Fruit fly (Drosophila melanogaster): Measurements from ENCODE around the gene CG7573.

CG7573 gene

dm6 chr3L:11285572-11286276 lies 25.8 kb upstream of the CG7573 start:
- TF ChIP-seq CG17801 (GFP tag; optimal IDR thresholded peaks at IDR 0.05; ENCODE audit: partially characterized antibody): no peak

DNA sequence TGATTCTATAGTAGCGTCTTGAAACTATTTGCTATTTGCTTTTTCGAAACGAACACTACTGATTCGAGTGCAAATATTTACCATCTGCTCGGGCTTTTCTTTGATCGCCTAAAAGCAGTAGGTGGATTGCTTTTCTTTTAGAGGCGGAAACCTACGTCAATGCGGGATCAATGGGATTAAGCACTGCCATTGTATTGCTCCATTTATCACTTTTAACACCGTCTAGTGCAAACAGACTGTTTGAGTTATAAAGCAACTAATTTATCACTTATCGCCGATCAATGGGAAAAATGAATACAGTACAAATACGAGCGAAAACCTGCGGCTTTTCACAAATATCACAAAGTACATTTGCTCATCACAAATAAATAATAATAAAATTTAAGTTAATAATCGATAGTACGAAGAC lies 24.9 kb upstream of the CG7573 start:
- no peak for TF ChIP-seq CG17801 (GFP tag; optimal IDR thresholded peaks at IDR 0.05; ENCODE audit: partially characterized antibody)

DNA sequence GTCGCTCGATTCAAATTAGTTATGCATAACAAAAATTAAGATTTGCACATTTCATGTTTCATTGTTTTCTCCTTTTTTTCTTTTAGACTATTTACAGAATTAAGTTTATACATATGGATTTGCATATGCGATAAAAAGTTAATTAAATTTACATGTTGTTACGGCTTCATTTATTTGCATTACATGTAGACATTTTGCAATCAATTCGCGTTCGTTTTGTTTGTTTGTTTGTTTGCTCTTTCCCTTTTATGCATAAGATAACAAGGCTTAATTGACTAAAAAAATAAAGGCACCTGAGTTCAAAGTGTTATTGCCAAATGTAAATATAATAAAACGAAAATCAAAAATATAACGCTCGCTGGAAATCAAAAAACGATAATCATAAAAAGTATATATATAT lies 23.6 kb upstream of the CG7573 start:
- TF ChIP-seq CG17801 (GFP tag; optimal IDR thresholded peaks at IDR 0.05; ENCODE audit: partially characterized antibody): no peak

DNA sequence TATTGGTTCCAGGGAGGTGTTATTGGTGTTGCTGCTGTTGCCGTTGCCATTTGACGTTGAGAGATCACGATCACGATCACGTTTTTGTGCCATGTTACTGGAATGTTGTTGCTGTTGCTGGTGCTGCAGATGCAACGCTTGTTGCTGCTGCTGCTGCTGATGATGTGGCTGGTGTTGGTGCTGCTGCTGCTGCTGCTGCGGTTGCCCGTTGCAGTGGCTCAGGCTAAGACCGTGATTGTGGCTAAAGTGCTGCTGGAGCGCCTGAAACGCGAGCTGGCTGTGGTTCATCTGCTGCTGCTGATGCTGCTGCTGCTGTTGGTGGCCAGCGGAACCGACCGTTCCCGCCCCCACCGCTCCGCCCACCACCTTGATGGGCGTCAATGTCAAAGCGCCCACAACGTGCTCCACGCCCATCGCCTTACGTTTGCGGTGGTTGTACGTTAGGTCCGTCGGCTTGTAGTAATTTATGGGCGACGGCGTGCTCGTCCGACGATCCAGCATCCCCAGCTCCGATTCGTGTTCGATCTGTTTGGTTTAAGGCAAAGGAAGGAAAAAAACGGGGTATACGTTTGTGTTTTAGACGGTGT lies 22.3 kb upstream of the CG7573 start:
- no peak for TF ChIP-seq CG17801 (GFP tag; optimal IDR thresholded peaks at IDR 0.05; ENCODE audit: partially characterized antibody)

DNA sequence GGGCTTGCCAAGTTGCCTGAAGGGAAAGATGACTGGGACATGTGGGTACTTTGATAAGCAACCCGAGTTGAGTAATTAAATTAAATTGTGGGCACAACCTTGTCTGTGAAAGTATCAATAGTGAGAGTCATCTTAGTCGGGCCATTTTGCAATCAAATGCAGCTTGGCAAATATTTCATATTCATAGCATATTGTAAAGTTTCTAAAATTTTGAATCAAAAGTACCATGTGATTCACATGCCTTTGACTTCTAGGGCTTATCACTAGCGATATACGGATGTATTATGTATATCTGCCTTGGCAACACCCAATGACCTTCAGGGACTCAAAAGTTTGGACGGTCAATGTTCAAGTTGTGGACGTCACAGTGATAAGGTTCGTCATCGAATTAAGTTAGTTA lies 21.3 kb upstream of the CG7573 start:
- no peak for TF ChIP-seq CG17801 (GFP tag; optimal IDR thresholded peaks at IDR 0.05; ENCODE audit: partially characterized antibody)

- no peak for TF ChIP-seq CG17801 (GFP tag; optimal IDR thresholded peaks at IDR 0.05; ENCODE audit: partially characterized antibody)
Observed at dm6 chr3L:11290796-11291195, 20.8 kb upstream of the CG7573 start.

dm6 chr3L:11291298-11292167 lies 20.0 kb upstream of the CG7573 start:
- no peak for TF ChIP-seq CG17801 (GFP tag; optimal IDR thresholded peaks at IDR 0.05; ENCODE audit: partially characterized antibody)

DNA sequence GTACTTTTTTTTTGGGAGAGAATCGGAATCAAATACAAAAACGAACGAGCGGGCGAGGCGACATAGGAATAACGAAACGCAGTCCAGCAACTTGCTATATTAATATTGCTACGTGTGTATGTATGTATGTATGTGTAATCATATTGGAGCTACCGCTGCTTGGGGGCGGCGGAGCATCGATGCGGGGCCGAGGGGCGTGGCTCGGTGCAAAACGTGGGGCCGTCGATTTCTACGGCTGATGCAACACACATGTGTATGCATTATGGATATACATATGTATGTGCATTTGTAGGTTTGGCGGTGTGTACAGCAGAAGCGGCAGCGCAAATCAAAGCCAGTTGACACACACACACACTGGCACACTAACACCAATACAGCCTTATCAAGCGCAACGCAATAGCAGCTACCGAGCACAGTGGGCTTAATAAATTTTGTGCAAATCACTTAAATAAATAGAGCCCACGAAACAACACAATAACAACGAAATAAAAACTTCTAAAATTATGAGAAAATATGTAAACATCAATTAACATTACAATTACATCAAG lies 19.3 kb upstream of the CG7573 start:
- peak; percentile 42 for TF ChIP-seq CG17801 (GFP tag; optimal IDR thresholded peaks at IDR 0.05; ENCODE audit: partially characterized antibody)

DNA sequence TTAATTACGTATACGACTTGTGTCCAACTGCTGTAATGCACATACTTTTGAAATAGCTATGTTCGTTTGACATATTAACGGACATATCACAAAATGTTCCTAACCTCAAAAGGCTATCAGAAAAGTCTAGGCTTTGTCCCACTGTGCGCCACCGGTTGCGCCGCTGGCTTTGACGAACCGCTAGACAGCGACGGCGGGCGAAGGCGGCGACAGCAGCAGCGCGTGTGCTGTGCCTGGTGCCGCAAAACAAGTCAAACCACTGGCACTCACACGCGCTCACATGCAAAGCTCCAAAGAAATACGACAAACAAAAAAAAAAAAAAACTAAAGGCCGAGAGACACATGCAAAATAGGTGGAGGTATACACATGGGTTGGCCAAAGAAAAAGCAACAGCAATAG lies 18.2 kb upstream of the CG7573 start:
- peak; percentile 3 for TF ChIP-seq CG17801 (GFP tag; optimal IDR thresholded peaks at IDR 0.05; ENCODE audit: partially characterized antibody)

DNA sequence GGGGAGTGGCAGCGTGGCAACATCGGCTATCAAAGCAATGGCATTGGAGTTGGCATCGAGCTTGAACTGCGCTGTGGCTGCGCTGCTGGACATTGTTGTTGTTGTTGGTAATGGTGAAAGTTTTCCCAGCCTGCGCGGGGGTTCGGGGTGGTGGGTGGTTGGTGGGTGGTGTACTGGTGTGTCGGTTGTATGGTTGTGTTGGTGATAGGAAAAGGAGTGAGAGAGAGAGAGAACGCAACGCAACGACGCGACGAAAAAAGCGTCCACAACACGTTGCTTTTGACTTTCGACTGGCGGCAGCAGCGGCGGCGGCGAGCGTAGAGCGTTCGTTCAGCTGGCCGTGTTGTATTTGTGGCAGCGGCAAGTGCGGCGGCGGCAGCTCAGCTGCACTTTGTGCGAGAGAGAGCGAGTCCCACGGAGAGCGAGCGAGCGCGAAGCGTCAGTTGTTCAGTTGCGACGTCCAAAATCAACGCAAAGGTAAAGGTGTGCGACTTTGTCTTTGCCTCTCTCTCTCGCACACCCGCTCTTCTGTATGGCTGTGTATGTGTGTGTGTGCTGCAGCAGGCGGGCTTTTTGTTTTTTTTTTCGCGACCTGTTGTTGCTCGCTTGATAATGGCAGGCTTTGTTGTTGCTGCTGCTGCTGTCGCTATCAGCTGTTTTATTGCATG lies 16.9 kb upstream of the CG7573 start:
- TF ChIP-seq CG17801 (GFP tag; optimal IDR thresholded peaks at IDR 0.05; ENCODE audit: partially characterized antibody): no peak

DNA sequence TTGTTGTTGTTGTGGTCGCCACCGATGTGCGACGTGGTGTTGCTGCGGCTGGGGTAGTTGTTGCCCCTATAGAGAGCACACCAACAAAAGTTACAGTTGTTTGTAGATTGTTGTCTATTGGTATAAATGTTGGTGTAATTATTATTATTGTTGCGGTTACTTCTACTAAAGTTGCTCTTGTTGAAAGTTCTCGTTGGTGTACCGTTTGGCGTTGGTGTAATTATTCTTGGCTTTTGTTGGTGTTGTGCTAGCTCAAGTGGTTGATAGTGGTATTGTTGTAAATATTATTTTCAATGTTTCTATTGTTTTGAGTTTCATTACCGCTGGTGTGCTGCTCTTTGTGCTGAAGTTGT lies 16.4 kb upstream of the CG7573 start:
- no peak for TF ChIP-seq CG17801 (GFP tag; optimal IDR thresholded peaks at IDR 0.05; ENCODE audit: partially characterized antibody)

DNA sequence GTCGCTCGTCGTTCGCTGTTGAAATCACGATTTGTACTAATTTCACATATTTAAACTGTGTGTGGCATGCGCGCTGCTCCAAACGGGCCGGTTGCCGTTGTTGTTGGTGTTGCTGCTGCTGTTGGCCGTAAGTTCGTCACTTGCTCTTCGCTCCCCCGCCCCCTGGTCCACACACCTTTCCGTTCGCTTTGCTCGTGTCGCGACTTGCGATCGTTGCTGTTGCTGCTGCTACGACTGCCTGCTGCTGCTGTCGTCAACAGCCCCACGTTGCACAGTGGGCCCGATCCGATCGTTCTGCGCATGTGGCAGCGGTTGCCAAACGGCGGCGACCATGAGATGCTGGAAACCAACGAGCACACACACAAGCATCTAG lies 15.8 kb upstream of the CG7573 start, which contains the start of gene Dyro:
Gene Dyro (minus strand): TSS at position 143 of the 373 bp plus-strand sequence.
- TF ChIP-seq CG17801 (GFP tag; optimal IDR thresholded peaks at IDR 0.05; ENCODE audit: partially characterized antibody): no peak

dm6 chr3L:11296150-11296800 lies 15.3 kb upstream of the CG7573 start:
- peak; percentile 69 for TF ChIP-seq CG17801 (GFP tag; optimal IDR thresholded peaks at IDR 0.05; ENCODE audit: partially characterized antibody)

dm6 chr3L:11296801-11297177 lies 14.8 kb upstream of the CG7573 start:
- TF ChIP-seq CG17801 (GFP tag; optimal IDR thresholded peaks at IDR 0.05; ENCODE audit: partially characterized antibody): peak; percentile 94
